Fruit fly (Drosophila melanogaster) S2 (cell line): Measurements from ENCODE around the gene hdly.

Source experiments
- CG8478 ChIP-seq: fragments of >200 bp; optimal IDR thresholded peaks from 2 replicates; lab custom pipeline; 2018
- CTCF ChIP-seq, 2 experiments: fragments of >200 bp; optimal IDR thresholded peaks; 2 replicates each; lab custom pipeline; 2018

DNA sequence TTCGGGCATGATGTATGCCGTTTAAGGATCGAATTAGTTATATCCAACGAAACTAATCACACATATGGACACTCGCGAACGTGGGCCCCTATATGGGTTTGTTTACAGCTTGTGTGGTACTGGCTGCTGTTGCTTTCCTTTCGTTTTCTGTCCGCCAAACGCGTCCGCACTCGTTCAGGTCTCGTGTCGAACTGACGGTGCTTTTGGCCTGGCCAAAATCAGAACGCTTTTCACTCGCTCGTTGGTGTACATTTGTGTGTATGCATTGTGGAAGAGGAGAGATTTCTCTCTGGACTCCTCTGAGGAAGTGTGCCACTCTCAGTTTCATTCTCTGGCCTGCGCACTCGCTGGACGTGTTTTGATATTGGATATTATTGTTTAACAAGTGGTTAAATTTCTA is 17.0 kb upstream of the hdly start, which contains the start of gene Ktl:
- TF ChIP-seq CG8478 (lab: Kevin White, UChicago) (no peak), CTCF (optimal IDR thresholded peaks at IDR 0.05; lab: Kevin White, UChicago) (no peak)
